Worm (Caenorhabditis elegans) whole organism, L4 larva: Measurements from ENCODE around the gene srxa-9.
A peak's percentile ranks its signal among the peaks of the same experiment; 100 is the strongest.

Experiments
- Y48G9A.11 ChIP-seq: fragments of 200-800 bp; sonication (Bioruptor generic); IDR thresholded peaks from 2 replicates; pipeline ENCODE4 v1.3.6; 2022; ENCODE audit warnings: missing genetic modification reagents, missing genetic modification characterization, missing compliant biosample characterization
- Y75B8A.6 ChIP-seq: fragments of 200-800 bp; sonication (Bioruptor generic); IDR thresholded peaks from 2 replicates; pipeline ENCODE4 v1.3.6; 2022; ENCODE audit warnings: missing genetic modification reagents, missing genetic modification characterization, missing compliant biosample characterization
- ZK546.5 ChIP-seq, 2 experiments: sonication (generic microtip); optimal IDR thresholded peaks; 2 replicates each; lab custom pipeline; 2017; ENCODE audit warnings: missing biosample characterization in 2 of 2, missing genetic modification characterization in 2 of 2
- aly-2 ChIP-seq: sonication (generic microtip); optimal IDR thresholded peaks from 2 replicates; lab custom pipeline; 2018; ENCODE audit warnings: missing biosample characterization, missing genetic modification characterization
- ceh-20 ChIP-seq: fragments of 200-800 bp; sonication (Bioruptor generic); IDR thresholded peaks from 2 replicates; pipeline ENCODE4 v1.3.6; 2022; ENCODE audit warnings: missing genetic modification reagents, missing genetic modification characterization, missing compliant biosample characterization
- ceh-44 ChIP-seq: fragments of 200-800 bp; sonication (Bioruptor generic); IDR thresholded peaks from 2 replicates; pipeline ENCODE4 v1.3.6; 2022; ENCODE audit warnings: missing genetic modification reagents, missing genetic modification characterization, missing compliant biosample characterization
- ceh-62 ChIP-seq: sonication (generic microtip); optimal IDR thresholded peaks from 2 replicates; lab custom pipeline; 2017; ENCODE audit warnings: missing biosample characterization, missing genetic modification characterization
- ces-1 ChIP-seq: fragments of 150-350 bp; sonication (generic microtip); optimal IDR thresholded peaks from 4 replicates; lab custom pipeline; 2014; ENCODE audit warnings: missing biosample characterization, missing genetic modification reagents, missing genetic modification characterization
- dmd-8 ChIP-seq: fragments of 200-800 bp; sonication (Bioruptor generic); IDR thresholded peaks from 2 replicates; pipeline ENCODE4 v1.3.6; 2022; ENCODE audit warnings: missing genetic modification characterization, missing compliant biosample characterization
- dmd-9 ChIP-seq: fragments of 200-800 bp; sonication (Bioruptor generic); IDR thresholded peaks from 2 replicates; pipeline ENCODE4 v1.3.6; 2022; ENCODE audit warnings: missing genetic modification reagents, missing genetic modification characterization, missing compliant biosample characterization
- dpl-1 ChIP-seq: fragments of 150-350 bp; optimal IDR thresholded peaks from 2 replicates; lab custom pipeline; 2014; ENCODE audit warnings: missing biosample characterization, missing genetic modification reagents, missing genetic modification characterization
- egl-43 ChIP-seq: fragments of 200-800 bp; sonication (Bioruptor generic); IDR thresholded peaks from 2 replicates; pipeline ENCODE4 v1.3.6; 2022; ENCODE audit warnings: missing genetic modification reagents, missing genetic modification characterization, missing compliant biosample characterization
- hmg-1.1 ChIP-seq: fragments of 200-800 bp; sonication (Bioruptor generic); IDR thresholded peaks from 2 replicates; pipeline ENCODE4 v1.3.6; 2022; ENCODE audit warnings: missing genetic modification reagents, missing genetic modification characterization, missing compliant biosample characterization
- jun-1 ChIP-seq: fragments of 150-350 bp; optimal IDR thresholded peaks from 2 replicates; lab custom pipeline; 2014; ENCODE audit warnings: missing biosample characterization, missing genetic modification reagents, missing genetic modification characterization
- lin-39 ChIP-seq: fragments of 150-350 bp; optimal IDR thresholded peaks from 2 replicates; lab custom pipeline; 2014; ENCODE audit warnings: missing biosample characterization, missing genetic modification reagents, missing genetic modification characterization
- madf-5 ChIP-seq, 2 experiments: fragments of 200-800 bp; sonication (Bioruptor generic); IDR thresholded peaks; 2 replicates each; pipeline ENCODE4 v1.3.6; 2022; ENCODE audit warnings: missing compliant biosample characterization in 2 of 2, missing genetic modification characterization in 2 of 2
- madf-9 ChIP-seq: fragments of 200-800 bp; sonication (Bioruptor generic); conservative IDR thresholded peaks from 2 replicates; pipeline ENCODE4 v1.3.6; 2022; ENCODE audit warnings: missing genetic modification reagents, missing genetic modification characterization, missing compliant biosample characterization
- mep-1 ChIP-seq: fragments of 150-350 bp; sonication (generic microtip); optimal IDR thresholded peaks from 3 replicates; lab custom pipeline; 2014; ENCODE audit warnings: missing biosample characterization, missing genetic modification characterization
- mes-2 ChIP-seq: sonication (generic microtip); optimal IDR thresholded peaks from 2 replicates; lab custom pipeline; 2016; ENCODE audit warnings: missing genotype, mild to moderate bottlenecking, missing genetic modification characterization, missing compliant biosample characterization; ENCODE audit not compliant: poor library complexity, severe bottlenecking
- nhr-10 ChIP-seq: fragments of 150-350 bp; optimal IDR thresholded peaks from 2 replicates; lab custom pipeline; 2014; ENCODE audit warnings: missing biosample characterization, missing genetic modification characterization
- nhr-102 ChIP-seq: sonication (generic microtip); optimal IDR thresholded peaks from 2 replicates; lab custom pipeline; 2016; ENCODE audit warnings: mild to moderate bottlenecking, missing genetic modification characterization, moderate library complexity, missing compliant biosample characterization
- nhr-111 ChIP-seq: fragments of 200-800 bp; sonication (Bioruptor generic); optimal IDR thresholded peaks from 2 replicates; lab custom pipeline; 2018; ENCODE audit warnings: mild to moderate bottlenecking, missing genetic modification characterization, missing compliant biosample characterization
- nhr-25 ChIP-seq: sonication (generic microtip); optimal IDR thresholded peaks from 2 replicates; lab custom pipeline; 2017; ENCODE audit warnings: missing genetic modification characterization, mild to moderate bottlenecking, missing compliant biosample characterization, antibody characterized with exemption, moderate library complexity, borderline replicate concordance; ENCODE audit not compliant: insufficient read depth
- nhr-28 ChIP-seq: fragments of 150-350 bp; optimal IDR thresholded peaks from 2 replicates; lab custom pipeline; 2014; ENCODE audit warnings: missing biosample characterization, missing genetic modification characterization
- nhr-76 ChIP-seq: fragments of 150-350 bp; optimal IDR thresholded peaks from 2 replicates; lab custom pipeline; 2014; ENCODE audit warnings: missing biosample characterization, missing genetic modification characterization
- php-3 ChIP-seq: fragments of 200-800 bp; sonication (Bioruptor generic); IDR thresholded peaks from 2 replicates; pipeline ENCODE4 v1.3.6; 2022; ENCODE audit warnings: missing genetic modification reagents, missing genetic modification characterization, missing compliant biosample characterization
- pqm-1 ChIP-seq: sonication (generic microtip); optimal IDR thresholded peaks from 2 replicates; lab custom pipeline; 2017; ENCODE audit warnings: missing biosample characterization, missing genetic modification characterization
- set-16 ChIP-seq: fragments of 200-800 bp; sonication (Bioruptor generic); IDR thresholded peaks from 2 replicates; pipeline ENCODE4 v1.3.6; 2022; ENCODE audit warnings: missing genetic modification reagents, missing genetic modification characterization, missing compliant biosample characterization
- snpc-1.2 ChIP-seq: fragments of 200-800 bp; sonication (Bioruptor generic); IDR thresholded peaks from 2 replicates; pipeline ENCODE4 v1.3.6; 2022; ENCODE audit warnings: missing genetic modification reagents, missing genetic modification characterization, missing compliant biosample characterization
- snpc-4 ChIP-seq: fragments of 150-350 bp; optimal IDR thresholded peaks from 2 replicates; lab custom pipeline; 2014; ENCODE audit warnings: missing biosample characterization, missing genetic modification characterization
- unc-130 ChIP-seq: sonication (generic microtip); optimal IDR thresholded peaks from 2 replicates; lab custom pipeline; 2016; ENCODE audit warnings: missing genetic modification reagents, missing genetic modification characterization, missing compliant biosample characterization
- unc-62 ChIP-seq, 3 experiments: fragments of 150-350 bp in 1 of 3; sonication (generic microtip); optimal IDR thresholded peaks in 2 of 3; peaks in 1 of 3; 1 replicate in 1 of 3; 2 replicates in 2 of 3; lab custom pipeline; 2014 to 2017; ENCODE audit warnings: missing biosample characterization in 3 of 3, missing genetic modification characterization in 3 of 3, missing genetic modification reagents in 3 of 3, missing genotype in 1 of 3
- zag-1 ChIP-seq: fragments of 150-350 bp; optimal IDR thresholded peaks from 2 replicates; lab custom pipeline; 2014; ENCODE audit warnings: missing biosample characterization, missing genetic modification characterization
- zfp-3 ChIP-seq: fragments of 200-800 bp; sonication (Bioruptor generic); conservative IDR thresholded peaks from 2 replicates; pipeline ENCODE4 v1.3.6; 2022; ENCODE audit warnings: missing genetic modification reagents, missing genetic modification characterization, missing compliant biosample characterization

The srxa-9 gene

DNA sequence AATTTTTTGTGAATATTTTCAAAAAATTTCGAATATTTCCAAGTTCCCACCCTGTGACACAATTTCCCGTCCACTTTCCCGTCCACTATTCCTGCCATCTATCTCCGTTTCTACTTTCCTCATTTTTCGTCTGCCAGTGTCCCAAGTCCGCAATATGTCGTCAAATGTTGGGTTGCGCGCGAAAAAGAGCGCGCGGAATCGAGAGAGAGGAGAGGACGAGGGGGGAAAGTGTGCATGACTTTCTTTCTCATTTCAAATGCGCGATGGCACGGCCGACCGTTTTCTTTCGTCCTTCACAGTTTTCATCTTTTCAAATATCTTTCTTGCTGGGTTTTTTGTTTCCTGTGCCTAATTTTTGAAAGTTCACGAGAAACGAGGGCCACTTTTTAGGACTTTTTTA lies 21.8 kb upstream of the srxa-9 start (continued):
- TF ChIP-seq snpc-4 (tag; lab: Kevin White, UChicago) (no peak), nhr-10 (tag; lab: Kevin White, UChicago) (no peak), ceh-62 (no peak), mep-1 (tag; lab: Kevin White, UChicago) (no peak), mes-2 (tag; lab: Kevin White, UChicago) (peak; percentile 86), aly-2 (no peak), ceh-20 (GFP tag; lab: Robert Waterston, UW) (no peak), hmg-1.1 (peak; percentile 66), Y75B8A.6 (GFP tag; lab: Robert Waterston, UW) (no peak)

DNA sequence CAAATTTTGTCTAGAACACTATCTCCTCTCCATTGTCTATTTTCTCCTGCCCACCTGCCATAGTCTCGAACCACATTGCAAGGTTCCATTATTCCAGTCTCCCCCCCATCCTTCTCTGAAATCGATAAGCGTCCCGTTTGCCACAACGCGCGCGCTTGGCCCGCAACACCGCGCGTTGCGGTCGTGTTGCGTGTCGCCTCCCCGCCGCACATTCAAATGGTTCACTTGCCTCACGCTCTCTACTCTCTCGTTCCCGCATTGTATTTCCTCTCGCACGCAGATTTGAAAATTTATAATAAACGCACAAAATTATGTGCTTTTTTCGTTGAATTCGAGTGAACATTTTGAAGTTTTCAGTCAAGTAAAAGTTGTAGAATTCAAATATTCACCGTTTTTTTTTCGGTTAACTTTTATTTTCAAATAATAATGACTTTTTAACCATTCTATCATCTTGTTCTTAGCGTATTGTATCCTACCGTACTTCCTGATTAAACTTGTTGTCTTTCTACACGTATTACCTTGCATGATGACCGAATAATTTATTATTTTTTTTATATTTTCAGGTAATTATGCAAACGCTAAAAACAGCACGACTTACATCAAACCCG lies 21.1 kb upstream of the srxa-9 start, which contains the start of gene lin-15B:
Gene lin-15B, plus strand, starts transcription at position 558 of the 608 bp plus-strand sequence.
- no peak for TF ChIP-seq madf-5 (GFP tag; IDR thresholded peaks at IDR 0.05; lab: Robert Waterston, UW)
- TF ChIP-seq nhr-25: no peak
- TF ChIP-seq egl-43 (GFP tag; lab: Robert Waterston, UW): peak; percentile 13; the same call in 1 of the 2 replicates
- TF ChIP-seq hmg-1.1: peak; percentile 19; the same call in 1 of the 2 replicates
- no peak for TF ChIP-seq ceh-20 (GFP tag; lab: Robert Waterston, UW)
- no peak for TF ChIP-seq aly-2
- no peak for TF ChIP-seq ceh-44 (GFP tag; lab: Robert Waterston, UW)
- TF ChIP-seq dmd-8: no peak
- TF ChIP-seq ces-1 (GFP tag; lab: Kevin White, UChicago): no peak
- TF ChIP-seq unc-130 (GFP tag; lab: Kevin White, UChicago): no peak
- TF ChIP-seq dpl-1 (GFP tag; lab: Kevin White, UChicago): no peak
- TF ChIP-seq nhr-111 (GFP tag; lab: Kevin White, UChicago): no peak
- TF ChIP-seq php-3: no peak
- peak; percentile 34; the same call in 1 of the 2 replicates for TF ChIP-seq set-16 (GFP tag; lab: Robert Waterston, UW)
- TF ChIP-seq dmd-9 (GFP tag; lab: Robert Waterston, UW): 0 out of 2 replicates have a peak, but pooled peaks have one; percentile 13
- TF ChIP-seq nhr-102 (tag; lab: Kevin White, UChicago): no peak
- no peak for TF ChIP-seq snpc-1.2 (GFP tag; lab: Robert Waterston, UW)
- no peak for TF ChIP-seq ZK546.5 (tag; optimal IDR thresholded peaks at IDR 0.05; lab: Kevin White, UChicago)
- no peak for TF ChIP-seq nhr-28 (tag; lab: Kevin White, UChicago)

DNA sequence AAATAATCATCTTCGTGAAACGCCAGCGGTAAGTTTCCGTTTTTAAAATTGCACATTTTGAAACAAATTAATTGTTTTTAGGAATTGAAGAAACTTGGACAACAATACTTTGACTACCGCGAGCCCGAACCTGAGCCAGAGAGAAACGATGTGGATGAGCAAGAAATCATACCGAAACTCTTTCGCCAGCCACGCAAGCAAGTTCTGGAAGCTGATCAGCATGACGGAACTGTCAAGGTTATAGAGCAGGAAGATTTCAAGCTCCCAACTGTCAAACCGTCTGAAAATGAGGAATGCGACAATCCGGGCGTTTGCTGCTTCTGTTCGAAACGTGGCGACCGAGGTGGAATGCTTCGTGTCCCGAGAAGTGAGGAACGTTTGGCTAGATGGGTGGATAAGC lies 16.5 kb upstream of the srxa-9 start:
- TF ChIP-seq jun-1 (tag; lab: Kevin White, UChicago): no peak
- TF ChIP-seq unc-62 (GFP tag; optimal IDR thresholded peaks at IDR 0.05 in 1 of 2; lab: Kevin White, UChicago): peak in 1 of 2 experiments; percentile 96
- TF ChIP-seq unc-62 (tag; optimal IDR thresholded peaks at IDR 0.05; lab: Kevin White, UChicago): no peak

ce11 chrX:15731668-15732067 lies 15.1 kb upstream of the srxa-9 start, which contains the start of gene lin-15A:
TSS of gene lin-15A (plus strand) at chrX:15731968.
- TF ChIP-seq Y48G9A.11 (GFP tag; lab: Robert Waterston, UW) (no peak), nhr-76 (tag; lab: Kevin White, UChicago) (no peak), madf-9 (GFP tag; lab: Robert Waterston, UW) (no peak), zfp-3 (GFP tag; lab: Robert Waterston, UW) (no peak), zag-1 (no peak), lin-39 (tag; lab: Kevin White, UChicago) (no peak), pqm-1 (tag; lab: Kevin White, UChicago) (no peak), dmd-9 (GFP tag; lab: Robert Waterston, UW) (no peak), ceh-62 (no peak), nhr-25 (no peak)
